Fruit fly (Drosophila melanogaster) whole organism, embryonic: ENCODE measurements around the gene Vta1.

ENCODE experiments used
- Adf1 ChIP-seq: fragments of 200-800 bp; sonication (Bioruptor generic); IDR thresholded peaks from 2 replicates; pipeline ENCODE4 v1.3.6; 2022; ENCODE audit warnings: missing biosample characterization, missing genetic modification characterization
- Atf3 ChIP-seq: fragments of 200-800 bp; sonication (Bioruptor generic); optimal IDR thresholded peaks from 3 replicates; lab custom pipeline; 2016; ENCODE audit warnings: missing biosample characterization, missing genetic modification characterization
- CG11247 ChIP-seq: fragments of 200-800 bp; sonication (Bioruptor generic); IDR thresholded peaks from 2 replicates; pipeline ENCODE4 v1.3.6; 2022; ENCODE audit warnings: missing biosample characterization, missing genetic modification characterization
- CG11398 ChIP-seq: fragments of 200-800 bp; sonication (Bioruptor generic); optimal IDR thresholded peaks from 2 replicates; lab custom pipeline; 2016; ENCODE audit warnings: missing biosample characterization, missing genetic modification characterization
- CG11456 ChIP-seq: fragments of 200-800 bp; sonication (Bioruptor generic); IDR thresholded peaks from 3 replicates; pipeline ENCODE4 v1.3.6; 2022; ENCODE audit warnings: missing biosample characterization, missing genetic modification characterization
- CG12155 ChIP-seq: fragments of 200-800 bp; sonication (Bioruptor generic); optimal IDR thresholded peaks from 3 replicates; lab custom pipeline; 2016; ENCODE audit warnings: missing biosample characterization, missing genetic modification characterization
- CG12299 ChIP-seq: fragments of 200-800 bp; sonication (Bioruptor generic); optimal IDR thresholded peaks from 2 replicates; lab custom pipeline; 2018; ENCODE audit warnings: missing biosample characterization, mild to moderate bottlenecking, missing genetic modification characterization
- CG14050 ChIP-seq: fragments of 200-800 bp; sonication (Bioruptor generic); IDR thresholded peaks from 3 replicates; pipeline ENCODE4 v1.3.6; 2022; ENCODE audit warnings: missing biosample characterization, missing genetic modification characterization
- CG15073 ChIP-seq: fragments of 200-800 bp; sonication (Bioruptor generic); optimal IDR thresholded peaks from 2 replicates; lab custom pipeline; 2016; ENCODE audit warnings: missing biosample characterization, missing genetic modification characterization
- CG17186 ChIP-seq: fragments of 200-800 bp; sonication (Bioruptor generic); optimal IDR thresholded peaks from 3 replicates; lab custom pipeline; 2017; ENCODE audit warnings: missing biosample characterization, missing genetic modification reagents, missing genetic modification characterization
- CG2116 ChIP-seq: fragments of 200-800 bp; sonication (Bioruptor generic); optimal IDR thresholded peaks from 3 replicates; lab custom pipeline; 2018; ENCODE audit warnings: missing biosample characterization, mild to moderate bottlenecking, missing genetic modification characterization
- CG2120 ChIP-seq: fragments of 200-800 bp; sonication (Bioruptor generic); optimal IDR thresholded peaks from 3 replicates; lab custom pipeline; 2016; ENCODE audit warnings: missing biosample characterization, missing genetic modification characterization
- CG2202 ChIP-seq: fragments of 200-800 bp; sonication (Bioruptor generic); optimal IDR thresholded peaks from 2 replicates; lab custom pipeline; 2018; ENCODE audit warnings: missing biosample characterization, mild to moderate bottlenecking, missing genetic modification characterization
- CG31224 ChIP-seq: fragments of 200-800 bp; sonication (Bioruptor generic); IDR thresholded peaks from 2 replicates; pipeline ENCODE4 v1.3.6; 2022; ENCODE audit warnings: missing biosample characterization, missing genetic modification characterization
- CG33557 ChIP-seq: fragments of 200-800 bp; sonication (Bioruptor generic); optimal IDR thresholded peaks from 2 replicates; lab custom pipeline; 2019; ENCODE audit warnings: missing biosample characterization, mild to moderate bottlenecking, missing genetic modification characterization, moderate library complexity
- CG3407 ChIP-seq: fragments of 200-800 bp; sonication (Bioruptor generic); optimal IDR thresholded peaks from 2 replicates; lab custom pipeline; 2018; ENCODE audit warnings: missing biosample characterization, mild to moderate bottlenecking, missing genetic modification characterization
- CG34224 ChIP-seq: fragments of 200-800 bp; sonication (Bioruptor generic); IDR thresholded peaks from 3 replicates; pipeline ENCODE4 v1.3.6; 2022; ENCODE audit warnings: missing biosample characterization, missing genetic modification characterization; ENCODE audit not compliant: partially characterized antibody
- CG3847 ChIP-seq: fragments of 200-800 bp; sonication (Bioruptor generic); IDR thresholded peaks from 2 replicates; pipeline ENCODE4 v1.3.6; 2022; ENCODE audit warnings: missing biosample characterization, missing genetic modification characterization
- CG5953 ChIP-seq: fragments of 200-800 bp; sonication (Bioruptor generic); IDR thresholded peaks from 2 replicates; pipeline ENCODE4 v1.3.6; 2022; ENCODE audit warnings: missing biosample characterization, missing genetic modification characterization
- CG6175 ChIP-seq: fragments of 200-800 bp; sonication (Bioruptor generic); IDR thresholded peaks from 3 replicates; pipeline ENCODE4 v1.3.6; 2022; ENCODE audit warnings: missing biosample characterization, missing genetic modification characterization
- CG6654 ChIP-seq: fragments of 200-800 bp; sonication (Bioruptor generic); optimal IDR thresholded peaks from 2 replicates; lab custom pipeline; 2017; ENCODE audit warnings: missing biosample characterization, mild to moderate bottlenecking, missing genetic modification characterization
- CG7271 ChIP-seq: fragments of 200-800 bp; sonication (Bioruptor generic); optimal IDR thresholded peaks from 2 replicates; lab custom pipeline; 2018; ENCODE audit warnings: missing biosample characterization, mild to moderate bottlenecking, missing genetic modification characterization, moderate library complexity
- D19A ChIP-seq: fragments of 200-800 bp; optimal IDR thresholded peaks from 3 replicates; lab custom pipeline; 2019; ENCODE audit warnings: missing biosample characterization, mild to moderate bottlenecking, missing genetic modification characterization, moderate library complexity
- Doc2 ChIP-seq: fragments of 200-800 bp; sonication (Bioruptor generic); IDR thresholded peaks from 2 replicates; pipeline ENCODE4 v1.3.6; 2022; ENCODE audit warnings: missing biosample characterization, missing genetic modification characterization
- Fer3 ChIP-seq: fragments of 200-800 bp; sonication (Bioruptor generic); optimal IDR thresholded peaks from 2 replicates; lab custom pipeline; 2018; ENCODE audit warnings: missing biosample characterization, mild to moderate bottlenecking, missing genetic modification characterization, moderate library complexity
- Hr78 ChIP-seq, 2 experiments: fragments of 200-800 bp in 1 of 2; fragments of >200 bp in 1 of 2; sonication (Bioruptor generic) in 1 of 2; optimal IDR thresholded peaks; 2 replicates each; lab custom pipeline; 2017 to 2019; ENCODE audit warnings: missing biosample characterization in 2 of 2, missing genetic modification characterization in 2 of 2, mild to moderate bottlenecking in 1 of 2, moderate library complexity in 1 of 2
- Meics ChIP-seq: fragments of 200-800 bp; sonication (Bioruptor generic); optimal IDR thresholded peaks from 2 replicates; lab custom pipeline; 2017; ENCODE audit warnings: missing biosample characterization, mild to moderate bottlenecking, missing genetic modification characterization
- Oaz ChIP-seq: fragments of 200-800 bp; sonication (Bioruptor generic); IDR thresholded peaks from 2 replicates; pipeline ENCODE4 v1.3.6; 2022; ENCODE audit warnings: missing biosample characterization, missing genetic modification characterization
- Sox100B ChIP-seq: fragments of 200-800 bp; sonication (Bioruptor generic); optimal IDR thresholded peaks from 3 replicates; lab custom pipeline; 2018; ENCODE audit warnings: missing biosample characterization, mild to moderate bottlenecking, missing genetic modification characterization
- ab ChIP-seq: fragments of 200-800 bp; sonication (Bioruptor generic); optimal IDR thresholded peaks from 2 replicates; lab custom pipeline; 2016; ENCODE audit warnings: missing biosample characterization, missing genetic modification characterization
- abd-A ChIP-seq: fragments of 200-800 bp; sonication (Bioruptor generic); optimal IDR thresholded peaks from 3 replicates; lab custom pipeline; 2019; ENCODE audit warnings: missing biosample characterization, mild to moderate bottlenecking, missing genetic modification characterization, moderate library complexity
- al ChIP-seq: fragments of 200-800 bp; sonication (Bioruptor generic); IDR thresholded peaks from 2 replicates; pipeline ENCODE4 v1.3.6; 2022; ENCODE audit warnings: missing biosample characterization, missing genetic modification characterization
- crp ChIP-seq, 2 experiments: fragments of 200-800 bp; sonication (Bioruptor generic); optimal IDR thresholded peaks; 2 replicates in 1 of 2; 3 replicates in 1 of 2; lab custom pipeline; 2017; ENCODE audit warnings: missing biosample characterization in 2 of 2, missing genetic modification characterization in 2 of 2, mild to moderate bottlenecking in 1 of 2, moderate library complexity in 1 of 2
- dmrt99B ChIP-seq: fragments of 200-800 bp; sonication (Bioruptor generic); optimal IDR thresholded peaks from 2 replicates; lab custom pipeline; 2018; ENCODE audit warnings: missing biosample characterization, mild to moderate bottlenecking, missing genetic modification characterization, moderate library complexity
- esg ChIP-seq: fragments of 200-800 bp; sonication (Bioruptor generic); conservative IDR thresholded peaks from 2 replicates; pipeline ENCODE4 v1.3.6; 2022; ENCODE audit warnings: missing biosample characterization, missing genetic modification characterization
- fd64A ChIP-seq: fragments of 200-800 bp; sonication (Bioruptor generic); optimal IDR thresholded peaks from 3 replicates; lab custom pipeline; 2018; ENCODE audit warnings: missing biosample characterization, mild to moderate bottlenecking, missing genetic modification characterization
- gsb-n ChIP-seq: fragments of 200-800 bp; sonication (Bioruptor generic); optimal IDR thresholded peaks from 3 replicates; lab custom pipeline; 2018; ENCODE audit warnings: missing biosample characterization, mild to moderate bottlenecking, missing genetic modification characterization
- hbn ChIP-seq: fragments of 200-800 bp; sonication (Bioruptor generic); IDR thresholded peaks from 2 replicates; pipeline ENCODE4 v1.3.6; 2022; ENCODE audit warnings: missing biosample characterization, missing genetic modification characterization; ENCODE audit not compliant: partially characterized antibody
- hth ChIP-seq: fragments of >200 bp; optimal IDR thresholded peaks from 2 replicates; lab custom pipeline; 2017; ENCODE audit warnings: inconsistent platforms
- nom ChIP-seq: fragments of 200-800 bp; sonication (Bioruptor generic); optimal IDR thresholded peaks from 2 replicates; lab custom pipeline; 2017; ENCODE audit warnings: missing biosample characterization, missing genetic modification characterization, mild to moderate bottlenecking, moderate library complexity, missing genetic modification reagents
- pho ChIP-seq: fragments of 200-800 bp; sonication (Bioruptor generic); optimal IDR thresholded peaks from 2 replicates; lab custom pipeline; 2016; ENCODE audit warnings: missing biosample characterization, missing genetic modification characterization
- pnt ChIP-seq: fragments of 200-800 bp; sonication (Bioruptor generic); optimal IDR thresholded peaks from 3 replicates; lab custom pipeline; 2016; ENCODE audit warnings: missing biosample characterization, missing genetic modification characterization
- pzg ChIP-seq: fragments of 200-800 bp; sonication (Bioruptor generic); optimal IDR thresholded peaks from 3 replicates; lab custom pipeline; 2018; ENCODE audit warnings: missing biosample characterization, mild to moderate bottlenecking, missing genetic modification characterization, moderate library complexity
- schlank ChIP-seq: fragments of 200-800 bp; sonication (Bioruptor generic); optimal IDR thresholded peaks from 2 replicates; lab custom pipeline; 2018; ENCODE audit warnings: missing biosample characterization, mild to moderate bottlenecking, missing genetic modification characterization
- slbo ChIP-seq: fragments of 200-800 bp; sonication (Bioruptor generic); IDR thresholded peaks from 2 replicates; pipeline ENCODE4 v1.3.6; 2022; ENCODE audit warnings: missing biosample characterization, missing genetic modification characterization
- stwl ChIP-seq: fragments of 200-800 bp; sonication (Bioruptor generic); optimal IDR thresholded peaks from 3 replicates; lab custom pipeline; 2018; ENCODE audit warnings: missing biosample characterization, mild to moderate bottlenecking, missing genetic modification characterization, moderate library complexity
- trem ChIP-seq: fragments of 200-800 bp; optimal IDR thresholded peaks from 3 replicates; lab custom pipeline; 2019; ENCODE audit warnings: missing biosample characterization, mild to moderate bottlenecking, missing genetic modification characterization, moderate library complexity
- trh ChIP-seq: fragments of 200-800 bp; sonication (Bioruptor generic); optimal IDR thresholded peaks from 2 replicates; lab custom pipeline; 2016; ENCODE audit warnings: missing biosample characterization, missing genetic modification characterization
- unpg ChIP-seq: fragments of 200-800 bp; sonication (Bioruptor generic); optimal IDR thresholded peaks from 3 replicates; lab custom pipeline; 2018; ENCODE audit warnings: missing biosample characterization, mild to moderate bottlenecking, missing genetic modification characterization, moderate library complexity
- wek ChIP-seq: fragments of 200-800 bp; sonication (Bioruptor generic); optimal IDR thresholded peaks from 3 replicates; lab custom pipeline; 2018; ENCODE audit warnings: missing biosample characterization, mild to moderate bottlenecking, missing genetic modification characterization, moderate library complexity

Gene Vta1

dm6 chr3L:1628176-1628866 is 24.4 kb downstream of the Vta1 start, which contains the start of gene CG13928 (continued):
- TF ChIP-seq wek (GFP tag; lab: Kevin White, UChicago) (no peak), Atf3 (no peak), abd-A (tag; lab: Kevin White, UChicago) (peak; percentile 14), pzg (GFP tag; lab: Kevin White, UChicago) (peak; percentile 21), CG11247 (GFP tag; lab: Robert Waterston, UW) (no peak), pnt (GFP tag; lab: Kevin White, UChicago) (no peak), crp (GFP tag; optimal IDR thresholded peaks at IDR 0.05; lab: Kevin White, UChicago) (peak in 1 of 2 experiments; percentile 37), CG3847 (GFP tag; lab: Robert Waterston, UW) (no peak), CG31224 (GFP tag; lab: Robert Waterston, UW) (no peak), stwl (tag; lab: Kevin White, UChicago) (no peak), CG33557 (GFP tag; lab: Kevin White, UChicago) (no peak), CG7271 (tag; lab: Kevin White, UChicago) (no peak), ab (no peak), CG2116 (GFP tag; lab: Kevin White, UChicago) (no peak), CG11456 (GFP tag; lab: Robert Waterston, UW) (no peak), al (GFP tag; lab: Robert Waterston, UW) (no peak), esg (GFP tag; lab: Robert Waterston, UW) (no peak), D19A (tag; lab: Kevin White, UChicago) (no peak), unpg (no peak), CG3407 (no peak), slbo (GFP tag; lab: Robert Waterston, UW) (peak; percentile 12; the same call in 1 of the 2 replicates), CG2202 (tag; lab: Kevin White, UChicago) (no peak), gsb-n (tag; lab: Kevin White, UChicago) (no peak), CG6175 (GFP tag; lab: Robert Waterston, UW) (no peak), CG5953 (no peak), trh (no peak), hth (lab: Kevin White, UChicago) (no peak), CG6654 (no peak), fd64A (GFP tag; lab: Kevin White, UChicago) (no peak), pho (GFP tag; lab: Kevin White, UChicago) (no peak), CG14050 (GFP tag; lab: Robert Waterston, UW) (no peak), Adf1 (GFP tag; lab: Robert Waterston, UW) (no peak; the same call in 1 of the 2 replicates), Meics (no peak), trem (tag; lab: Kevin White, UChicago) (no peak), dmrt99B (tag; lab: Kevin White, UChicago) (no peak), CG12155 (peak; percentile 14), Sox100B (no peak), CG34224 (GFP tag; lab: Robert Waterston, UW) (no peak), hbn (GFP tag; lab: Robert Waterston, UW) (no peak), schlank (tag; lab: Kevin White, UChicago) (no peak), Doc2 (GFP tag; lab: Robert Waterston, UW) (no peak), nom (GFP tag; lab: Kevin White, UChicago) (peak; percentile 23), CG11398 (GFP tag; lab: Kevin White, UChicago) (no peak), CG15073 (GFP tag; lab: Kevin White, UChicago) (no peak), Oaz (no peak), CG2120 (peak; percentile 10), Fer3 (no peak), CG17186 (GFP tag; lab: Kevin White, UChicago) (no peak), Hr78 (GFP tag; optimal IDR thresholded peaks at IDR 0.05; lab: Kevin White, UChicago) (no peak), CG12299 (tag; lab: Kevin White, UChicago) (no peak)
